Fruit fly (Drosophila melanogaster) whole organism, embryonic: ENCODE data around the gene CG7906.

Experiments used
- BtbVII ChIP-seq: fragments of 200-800 bp; sonication (Bioruptor generic); optimal IDR thresholded peaks from 3 replicates; lab custom pipeline; 2017; ENCODE audit warnings: missing biosample characterization, mild to moderate bottlenecking, missing genetic modification characterization
- CG10321 ChIP-seq: fragments of 200-800 bp; sonication (Bioruptor generic); IDR thresholded peaks from 2 replicates; pipeline ENCODE4 v1.3.6; 2022; ENCODE audit warnings: missing biosample characterization, missing genetic modification characterization
- CG10366 ChIP-seq: fragments of 200-800 bp; sonication (Bioruptor generic); IDR thresholded peaks from 2 replicates; pipeline ENCODE4 v1.3.6; 2022; ENCODE audit warnings: missing biosample characterization, missing genetic modification characterization
- CG12071 ChIP-seq: fragments of 200-800 bp; sonication (Bioruptor generic); optimal IDR thresholded peaks from 3 replicates; lab custom pipeline; 2018; ENCODE audit warnings: missing biosample characterization, mild to moderate bottlenecking, missing genetic modification characterization
- CG14860 ChIP-seq: fragments of 200-800 bp; sonication (Bioruptor generic); IDR thresholded peaks from 3 replicates; pipeline ENCODE4 v1.3.6; 2022; ENCODE audit warnings: missing biosample characterization, missing genetic modification characterization; ENCODE audit not compliant: partially characterized antibody
- CG1529 ChIP-seq: fragments of 200-800 bp; sonication (Bioruptor generic); optimal IDR thresholded peaks from 3 replicates; lab custom pipeline; 2018; ENCODE audit warnings: missing biosample characterization, missing genetic modification characterization
- CG17328 ChIP-seq: fragments of 200-800 bp; sonication (Bioruptor generic); IDR thresholded peaks from 2 replicates; pipeline ENCODE4 v1.3.6; 2022; ENCODE audit warnings: missing biosample characterization, missing genetic modification characterization
- CG2889 ChIP-seq: fragments of 200-800 bp; sonication (Bioruptor generic); IDR thresholded peaks from 3 replicates; pipeline ENCODE4 v1.3.6; 2022; ENCODE audit warnings: missing biosample characterization, missing genetic modification characterization
- CG32532 ChIP-seq: fragments of 200-800 bp; sonication (Bioruptor generic); IDR thresholded peaks from 2 replicates; pipeline ENCODE4 v1.3.6; 2022; ENCODE audit warnings: missing biosample characterization, missing genetic modification characterization
- CG32767 ChIP-seq: fragments of 200-800 bp; sonication (Bioruptor generic); IDR thresholded peaks from 2 replicates; pipeline ENCODE4 v1.3.6; 2022; ENCODE audit warnings: missing biosample characterization, missing genetic modification characterization
- CG34422 ChIP-seq: fragments of 200-800 bp; sonication (Bioruptor generic); IDR thresholded peaks from 3 replicates; pipeline ENCODE4 v1.3.6; 2022; ENCODE audit warnings: missing biosample characterization, missing genetic modification characterization
- CG3847 ChIP-seq: fragments of 200-800 bp; sonication (Bioruptor generic); IDR thresholded peaks from 2 replicates; pipeline ENCODE4 v1.3.6; 2022; ENCODE audit warnings: missing biosample characterization, missing genetic modification characterization
- CG4360 ChIP-seq: fragments of 200-800 bp; sonication (Bioruptor generic); IDR thresholded peaks from 2 replicates; pipeline ENCODE4 v1.3.6; 2022; ENCODE audit warnings: missing biosample characterization, missing genetic modification characterization
- CG5245 ChIP-seq: fragments of 200-800 bp; sonication (Bioruptor generic); optimal IDR thresholded peaks from 3 replicates; lab custom pipeline; 2016; ENCODE audit warnings: missing biosample characterization, missing genetic modification characterization
- CG7928 ChIP-seq: fragments of 200-800 bp; sonication (Bioruptor generic); optimal IDR thresholded peaks from 2 replicates; lab custom pipeline; 2017; ENCODE audit warnings: missing biosample characterization, mild to moderate bottlenecking, missing genetic modification characterization
- CG8924 ChIP-seq: fragments of 200-800 bp; optimal IDR thresholded peaks from 3 replicates; lab custom pipeline; 2019; ENCODE audit warnings: missing biosample characterization, mild to moderate bottlenecking, missing genetic modification characterization, moderate library complexity
- CG9215 ChIP-seq: fragments of 200-800 bp; sonication (Bioruptor generic); IDR thresholded peaks from 2 replicates; pipeline ENCODE4 v1.3.6; 2022; ENCODE audit warnings: missing biosample characterization, missing genetic modification characterization
- CG9727 ChIP-seq: fragments of 200-800 bp; sonication (Bioruptor generic); optimal IDR thresholded peaks from 3 replicates; lab custom pipeline; 2017; ENCODE audit warnings: missing biosample characterization, mild to moderate bottlenecking, missing genetic modification characterization
- CG9932 ChIP-seq: fragments of 200-800 bp; sonication (Bioruptor generic); IDR thresholded peaks from 2 replicates; pipeline ENCODE4 v1.3.6; 2022; ENCODE audit warnings: missing biosample characterization, missing genetic modification characterization
- Dad ChIP-seq: fragments of 200-800 bp; sonication (Bioruptor generic); optimal IDR thresholded peaks from 3 replicates; lab custom pipeline; 2016; ENCODE audit warnings: missing biosample characterization, missing genetic modification characterization
- Fer3 ChIP-seq: fragments of 200-800 bp; sonication (Bioruptor generic); optimal IDR thresholded peaks from 2 replicates; lab custom pipeline; 2018; ENCODE audit warnings: missing biosample characterization, mild to moderate bottlenecking, missing genetic modification characterization, moderate library complexity
- Hr51 ChIP-seq, 2 experiments: fragments of 200-800 bp; sonication (Bioruptor generic); optimal IDR thresholded peaks; 2 replicates in 1 of 2; 3 replicates in 1 of 2; lab custom pipeline; 2016 to 2018; ENCODE audit warnings: missing biosample characterization in 2 of 2, missing genetic modification characterization in 2 of 2, mild to moderate bottlenecking in 1 of 2, moderate library complexity in 1 of 2
- Kr ChIP-seq: fragments of 200-800 bp; sonication (Bioruptor generic); optimal IDR thresholded peaks from 2 replicates; lab custom pipeline; 2017; ENCODE audit warnings: missing biosample characterization, mild to moderate bottlenecking, missing genetic modification characterization
- MESR4 ChIP-seq: fragments of 200-800 bp; sonication (Bioruptor generic); optimal IDR thresholded peaks from 2 replicates; lab custom pipeline; 2018; ENCODE audit warnings: missing biosample characterization, mild to moderate bottlenecking, missing genetic modification characterization, moderate library complexity
- Mad ChIP-seq: fragments of 200-800 bp; sonication (Bioruptor generic); optimal IDR thresholded peaks from 2 replicates; lab custom pipeline; 2016; ENCODE audit warnings: missing biosample characterization, missing genetic modification characterization
- PHDP ChIP-seq: fragments of 200-800 bp; sonication (Bioruptor generic); optimal IDR thresholded peaks from 3 replicates; lab custom pipeline; 2018; ENCODE audit warnings: missing biosample characterization, mild to moderate bottlenecking, missing genetic modification characterization, moderate library complexity
- Side ChIP-seq: fragments of 200-800 bp; sonication (Bioruptor generic); optimal IDR thresholded peaks from 2 replicates; lab custom pipeline; 2016; ENCODE audit warnings: missing biosample characterization, missing genetic modification characterization
- Stat92E ChIP-seq, 3 experiments: fragments of >200 bp in 2 of 3; fragments of 200-800 bp in 1 of 3; sonication (Bioruptor generic) in 1 of 3; optimal IDR thresholded peaks; 2 replicates each; lab custom pipeline; 2017 to 2019; ENCODE audit warnings: missing biosample characterization in 3 of 3, missing genetic modification characterization in 3 of 3, mild to moderate bottlenecking in 1 of 3, moderate library complexity in 1 of 3
- Trl ChIP-seq, 3 experiments: fragments of >200 bp in 2 of 3; fragments of 200-800 bp in 1 of 3; sonication (Bioruptor generic) in 1 of 3; optimal IDR thresholded peaks; 2 replicates in 1 of 3; 3 replicates in 2 of 3; lab custom pipeline; 2016 to 2017; ENCODE audit warnings: missing biosample characterization in 1 of 3, missing genetic modification characterization in 1 of 3
- Usf ChIP-seq: fragments of 200-800 bp; sonication (Bioruptor generic); optimal IDR thresholded peaks from 2 replicates; lab custom pipeline; 2017; ENCODE audit warnings: missing genotype, missing biosample characterization, missing genetic modification characterization
- crc ChIP-seq: fragments of 200-800 bp; sonication (Bioruptor generic); optimal IDR thresholded peaks from 2 replicates; lab custom pipeline; 2016; ENCODE audit warnings: missing biosample characterization, missing genetic modification characterization
- esg ChIP-seq: fragments of 200-800 bp; sonication (Bioruptor generic); conservative IDR thresholded peaks from 2 replicates; pipeline ENCODE4 v1.3.6; 2022; ENCODE audit warnings: missing biosample characterization, missing genetic modification characterization
- ham ChIP-seq: fragments of 200-800 bp; sonication (Bioruptor generic); IDR thresholded peaks from 2 replicates; pipeline ENCODE4 v1.3.6; 2022; ENCODE audit warnings: missing biosample characterization, missing genetic modification characterization
- her ChIP-seq: fragments of 200-800 bp; sonication (Bioruptor generic); optimal IDR thresholded peaks from 2 replicates; lab custom pipeline; 2016; ENCODE audit warnings: missing biosample characterization, missing genetic modification characterization
- inv ChIP-seq: fragments of 200-800 bp; sonication (Bioruptor generic); IDR thresholded peaks from 2 replicates; pipeline ENCODE4 v1.3.6; 2022; ENCODE audit warnings: missing biosample characterization, missing genetic modification characterization; ENCODE audit not compliant: partially characterized antibody
- kah ChIP-seq: fragments of 200-800 bp; sonication (Bioruptor generic); optimal IDR thresholded peaks from 2 replicates; lab custom pipeline; 2018; ENCODE audit warnings: missing biosample characterization, mild to moderate bottlenecking, missing genetic modification characterization
- maf-S ChIP-seq: fragments of 200-800 bp; sonication (Bioruptor generic); optimal IDR thresholded peaks from 2 replicates; lab custom pipeline; 2016; ENCODE audit warnings: missing biosample characterization, missing genetic modification characterization
- mld ChIP-seq: fragments of 200-800 bp; sonication (Bioruptor generic); IDR thresholded peaks from 3 replicates; pipeline ENCODE4 v1.3.6; 2022; ENCODE audit warnings: missing biosample characterization, missing genetic modification characterization; ENCODE audit not compliant: partially characterized antibody
- pfk ChIP-seq: fragments of 200-800 bp; sonication (Bioruptor generic); optimal IDR thresholded peaks from 2 replicates; lab custom pipeline; 2018; ENCODE audit warnings: missing biosample characterization, mild to moderate bottlenecking, missing genetic modification characterization, moderate library complexity
- phol ChIP-seq: fragments of 200-800 bp; sonication (Bioruptor generic); optimal IDR thresholded peaks from 3 replicates; lab custom pipeline; 2018; ENCODE audit warnings: missing biosample characterization, mild to moderate bottlenecking, missing genetic modification characterization, moderate library complexity
- pnt ChIP-seq: fragments of 200-800 bp; sonication (Bioruptor generic); optimal IDR thresholded peaks from 3 replicates; lab custom pipeline; 2016; ENCODE audit warnings: missing biosample characterization, missing genetic modification characterization
- run ChIP-seq: fragments of 200-800 bp; sonication (Bioruptor generic); optimal IDR thresholded peaks from 3 replicates; lab custom pipeline; 2018; ENCODE audit warnings: missing biosample characterization, mild to moderate bottlenecking, missing genetic modification characterization
- scrt ChIP-seq: fragments of 200-800 bp; sonication (Bioruptor generic); optimal IDR thresholded peaks from 2 replicates; lab custom pipeline; 2018; ENCODE audit warnings: missing biosample characterization, mild to moderate bottlenecking, missing genetic modification characterization, moderate library complexity
- sqz ChIP-seq: fragments of 200-800 bp; sonication (Bioruptor generic); optimal IDR thresholded peaks from 3 replicates; lab custom pipeline; 2018; ENCODE audit warnings: missing biosample characterization, mild to moderate bottlenecking, missing genetic modification characterization
- sr ChIP-seq: fragments of 200-800 bp; sonication (Bioruptor generic); IDR thresholded peaks from 3 replicates; pipeline ENCODE4 v1.3.6; 2022; ENCODE audit warnings: missing biosample characterization, missing genetic modification characterization
- ssp ChIP-seq: fragments of 200-800 bp; sonication (Bioruptor generic); IDR thresholded peaks from 2 replicates; pipeline ENCODE4 v1.3.6; 2022; ENCODE audit warnings: missing biosample characterization, missing genetic modification characterization
- wor ChIP-seq: fragments of 200-800 bp; sonication (Bioruptor generic); IDR thresholded peaks from 2 replicates; pipeline ENCODE4 v1.3.6; 2022; ENCODE audit warnings: missing biosample characterization, missing genetic modification characterization

Gene CG7906

dm6 chr3L:14274088-14275058 lies 37.9 kb downstream of the CG7906 start, which contains the start of gene fz (continued):
- TF ChIP-seq CG2889 (GFP tag; lab: Robert Waterston, UW), result no peak
- TF ChIP-seq esg (GFP tag; lab: Robert Waterston, UW), result no peak
- peak; percentile 13 for TF ChIP-seq BtbVII
- TF ChIP-seq CG3847 (GFP tag; lab: Robert Waterston, UW), result no peak
- TF ChIP-seq Mad (GFP tag; lab: Kevin White, UChicago), result no peak
- peak; percentile 97 to 100 for TF ChIP-seq Trl (optimal IDR thresholded peaks at IDR 0.05; lab: Kevin White, UChicago)
- TF ChIP-seq Trl (GFP tag; optimal IDR thresholded peaks at IDR 0.05; lab: Kevin White, UChicago), result peak; percentile 47
- TF ChIP-seq CG32767 (GFP tag; lab: Robert Waterston, UW), result 0 out of 2 replicates have a peak, but pooled peaks have one; percentile 22
- TF ChIP-seq CG5245, result no peak
- TF ChIP-seq CG17328 (GFP tag; lab: Robert Waterston, UW), result peak; percentile 40; the same call in 1 of the 2 replicates
- no peak for TF ChIP-seq CG7928 (GFP tag; lab: Kevin White, UChicago)
- TF ChIP-seq PHDP (tag; lab: Kevin White, UChicago), result peak; percentile 49
- 0 out of 2 replicates have a peak, but pooled peaks have one; percentile 7 for TF ChIP-seq CG9932
- TF ChIP-seq CG34422 (GFP tag; lab: Robert Waterston, UW), result peak; percentile 56; the same call in 1 of the 3 replicates
- no peak for TF ChIP-seq wor
- no peak for TF ChIP-seq Stat92E (GFP tag; optimal IDR thresholded peaks at IDR 0.05; lab: Kevin White, UChicago)
- no peak for TF ChIP-seq phol
- TF ChIP-seq scrt (GFP tag; lab: Kevin White, UChicago), result peak; percentile 69
- TF ChIP-seq sqz (GFP tag; lab: Kevin White, UChicago), result peak; percentile 25
- no peak for TF ChIP-seq maf-S (GFP tag; lab: Kevin White, UChicago)
- TF ChIP-seq run, result no peak
- no peak for TF ChIP-seq CG10366 (GFP tag; lab: Robert Waterston, UW)
- TF ChIP-seq CG1529 (GFP tag; lab: Kevin White, UChicago), result no peak
- TF ChIP-seq Fer3, result peak; percentile 38
- TF ChIP-seq mld, result peak; percentile 48; the same call in 1 of the 3 replicates
- no peak for TF ChIP-seq pnt (GFP tag; lab: Kevin White, UChicago)
- TF ChIP-seq MESR4 (GFP tag; lab: Kevin White, UChicago), result no peak
- no peak for TF ChIP-seq Usf (GFP tag; lab: Kevin White, UChicago)
- peak; percentile 33; the same call in 1 of the 2 replicates for TF ChIP-seq inv (GFP tag; lab: Robert Waterston, UW)
- no peak for TF ChIP-seq ssp (GFP tag; lab: Robert Waterston, UW)
- peak; percentile 82 for TF ChIP-seq kah
- TF ChIP-seq ham (GFP tag; lab: Robert Waterston, UW), result no peak
- no peak for TF ChIP-seq Dad (GFP tag; lab: Kevin White, UChicago)
- no peak for TF ChIP-seq her (GFP tag; lab: Kevin White, UChicago)
- TF ChIP-seq CG9727, result peak; percentile 44
- TF ChIP-seq Hr51 (GFP tag; optimal IDR thresholded peaks at IDR 0.05; lab: Kevin White, UChicago), result no peak
- TF ChIP-seq CG4360, result 0 out of 2 replicates have a peak, but pooled peaks have one; percentile 33
- peak; percentile 15 for TF ChIP-seq Side (GFP tag; lab: Kevin White, UChicago)
- TF ChIP-seq CG10321 (GFP tag; lab: Robert Waterston, UW), result no peak
- peak; percentile 12 for TF ChIP-seq CG12071 (GFP tag; lab: Kevin White, UChicago)
- no peak for TF ChIP-seq pfk (GFP tag; lab: Kevin White, UChicago)
- no peak for TF ChIP-seq Kr (GFP tag; lab: Kevin White, UChicago)
- TF ChIP-seq CG14860, result no peak
- TF ChIP-seq CG9215 (GFP tag; lab: Robert Waterston, UW), result no peak
- TF ChIP-seq crc (GFP tag; lab: Kevin White, UChicago), result no peak
- peak; percentile 37 for TF ChIP-seq CG8924 (tag; lab: Kevin White, UChicago)
- no peak; the same call in 2 of the 3 replicates for TF ChIP-seq sr
- peak; percentile 70; the same call in 1 of the 2 replicates for TF ChIP-seq CG32532 (GFP tag; lab: Robert Waterston, UW)
